Worm (Caenorhabditis elegans) whole organism, young adult: ENCODE results near the gene cyp-31A2.

Experiments used
- athp-1 ChIP-seq: sonication (generic microtip); optimal IDR thresholded peaks from 2 replicates; lab custom pipeline; 2017; ENCODE audit warnings: mild to moderate bottlenecking, missing genetic modification characterization, missing compliant biosample characterization
- dox-1 ChIP-seq: fragments of 200-800 bp; sonication (Bioruptor generic); IDR thresholded peaks from 2 replicates; pipeline ENCODE4 v1.3.6; 2022; ENCODE audit warnings: missing genetic modification reagents, missing genetic modification characterization, missing compliant biosample characterization
- efl-1 ChIP-seq: fragments of 150-350 bp; optimal IDR thresholded peaks from 2 replicates; lab custom pipeline; 2014; ENCODE audit warnings: missing biosample characterization, missing genetic modification reagents, missing genetic modification characterization
- lin-26 ChIP-seq: fragments of 200-800 bp; sonication (Bioruptor generic); IDR thresholded peaks from 2 replicates; pipeline ENCODE4 v1.3.6; 2022; ENCODE audit warnings: missing genetic modification reagents, missing genetic modification characterization, missing compliant biosample characterization
- rpc-1 ChIP-seq, 2 experiments: fragments of 150-350 bp in 1 of 2; sonication (generic microtip) in 1 of 2; optimal IDR thresholded peaks; 2 replicates each; lab custom pipeline; 2014 to 2018; ENCODE audit warnings: missing biosample characterization in 1 of 2, missing genetic modification characterization in 1 of 2, missing genetic modification reagents in 1 of 2, missing genotype in 1 of 2
- sea-2 ChIP-seq: fragments of 200-800 bp; sonication (Bioruptor generic); IDR thresholded peaks from 2 replicates; pipeline ENCODE4 v1.3.6; 2022; ENCODE audit warnings: missing genetic modification characterization, missing compliant biosample characterization
- unc-130 ChIP-seq: sonication (generic microtip); optimal IDR thresholded peaks from 2 replicates; lab custom pipeline; 2016; ENCODE audit warnings: missing genetic modification reagents, missing genetic modification characterization, missing compliant biosample characterization
- zfh-2 ChIP-seq: fragments of 200-800 bp; sonication (Bioruptor generic); conservative IDR thresholded peaks from 2 replicates; pipeline ENCODE4 v1.3.6; 2022; ENCODE audit warnings: missing genetic modification reagents, missing genetic modification characterization, missing compliant biosample characterization
- ztf-25 ChIP-seq: fragments of 200-800 bp; sonication (Bioruptor generic); IDR thresholded peaks from 2 replicates; pipeline ENCODE4 v1.3.6; 2022; ENCODE audit warnings: missing genetic modification reagents, missing genetic modification characterization, missing compliant biosample characterization

DNA sequence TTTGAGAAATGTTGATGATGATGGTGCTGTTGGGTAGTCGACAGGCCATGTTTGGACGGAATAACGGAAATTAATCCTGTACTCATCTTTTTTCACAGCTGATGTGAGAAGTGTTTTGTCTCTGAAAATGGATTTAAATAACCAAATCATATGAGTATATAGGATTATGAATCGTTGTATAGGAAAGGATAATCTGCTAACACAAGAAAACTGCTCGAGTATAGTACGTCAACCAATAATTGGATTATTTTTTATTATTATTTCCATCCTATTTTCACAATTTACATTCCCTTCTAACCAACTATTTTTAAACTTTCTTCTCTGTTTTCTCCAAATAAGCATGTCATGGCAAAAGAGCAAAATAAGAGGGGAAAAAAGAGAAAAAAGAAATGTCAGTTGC lies 32.0 kb downstream of the cyp-31A2 start:
- TF ChIP-seq rpc-1 (optimal IDR thresholded peaks at IDR 0.05; lab: Kevin White, UChicago) (no peak), rpc-1 (tag; optimal IDR thresholded peaks at IDR 0.05; lab: Kevin White, UChicago) (no peak), sea-2 (GFP tag; lab: Robert Waterston, UW) (no peak), lin-26 (GFP tag; lab: Robert Waterston, UW) (no peak), athp-1 (no peak), unc-130 (GFP tag; lab: Kevin White, UChicago) (no peak), zfh-2 (GFP tag; lab: Robert Waterston, UW) (no peak), ztf-25 (GFP tag; lab: Robert Waterston, UW) (no peak), efl-1 (GFP tag; lab: Kevin White, UChicago) (no peak), dox-1 (GFP tag; lab: Robert Waterston, UW) (no peak)
